Fruit fly (Drosophila melanogaster): ENCODE data around the gene CG44475.

Gene CG44475

DNA sequence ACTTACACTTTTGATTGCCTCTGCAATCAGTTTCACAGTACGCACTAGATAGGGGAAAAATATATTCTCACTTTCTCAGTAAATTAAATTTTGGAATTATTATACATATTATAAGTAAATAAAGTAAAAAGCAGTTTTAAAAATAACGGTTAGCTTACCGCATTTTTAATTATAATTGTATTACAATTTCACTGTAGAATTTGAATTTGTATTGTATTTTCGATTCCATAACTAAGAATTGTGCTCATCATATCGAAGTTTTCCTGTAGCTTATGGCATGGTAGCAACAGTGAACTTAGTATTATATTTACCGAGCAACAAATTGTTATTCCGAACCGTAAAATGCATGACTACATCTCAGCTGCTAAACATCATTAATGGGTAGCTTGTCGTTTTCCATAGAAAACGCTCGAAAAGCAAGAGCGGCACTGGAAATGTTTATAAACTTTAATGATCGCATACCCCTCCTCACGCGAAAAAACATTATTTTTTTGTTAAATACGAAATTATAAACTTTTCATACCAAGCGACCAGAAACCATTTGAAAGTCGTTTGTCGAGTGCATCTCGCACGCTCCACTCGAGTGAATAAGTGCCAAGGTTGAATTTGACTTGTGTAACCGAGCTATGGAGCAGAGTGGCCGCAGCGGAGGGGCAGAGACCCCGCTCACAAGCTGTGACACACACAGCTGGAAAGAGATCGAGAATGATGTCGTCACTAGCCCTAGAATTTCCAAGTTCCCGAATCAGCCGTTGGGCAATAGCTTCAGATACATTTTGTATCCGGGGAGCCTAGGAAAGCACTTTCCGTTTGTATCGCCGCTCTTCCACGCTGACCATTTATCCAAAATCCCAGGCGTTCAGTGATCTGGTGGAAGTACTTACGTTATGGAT lies 29.3 kb upstream of the CG44475 start (continued):
- TF ChIP-seq Dll (GFP tag; IDR thresholded peaks at IDR 0.05; ENCODE audit: partially characterized antibody) (no peak), Hr51 (GFP tag; optimal IDR thresholded peaks at IDR 0.05) (peak; percentile 26 to 98), Pdp1 (GFP tag; optimal IDR thresholded peaks at IDR 0.05) (peak; percentile 64 to 100), slp2 (GFP tag; optimal IDR thresholded peaks at IDR 0.05) (no peak), Rx (GFP tag; IDR thresholded peaks at IDR 0.05) (peak; percentile 71; the same call in 1 of the 2 replicates), CG15269 (tag; optimal IDR thresholded peaks at IDR 0.05) (peak; percentile 97), NFAT (GFP tag; IDR thresholded peaks at IDR 0.05) (no peak; the same call in none of the 2 replicates), CG7745 (tag; optimal IDR thresholded peaks at IDR 0.05) (peak; percentile 60), Trl (optimal IDR thresholded peaks at IDR 0.05) (peak in 1 of 2 experiments; percentile 50), Trl (GFP tag; optimal IDR thresholded peaks at IDR 0.05) (peak; percentile 26), dmrt11E (tag; optimal IDR thresholded peaks at IDR 0.05) (peak; percentile 95), CG18599 (GFP tag; optimal IDR thresholded peaks at IDR 0.05) (peak; percentile 91), p53 (GFP tag; optimal IDR thresholded peaks at IDR 0.05) (no peak), Sin3A (optimal IDR thresholded peaks at IDR 0.05) (no peak), fd102C (GFP tag; optimal IDR thresholded peaks at IDR 0.05) (no peak), pb (GFP tag; optimal IDR thresholded peaks at IDR 0.05) (no peak), Nf-YC (tag; optimal IDR thresholded peaks at IDR 0.05) (peak; percentile 89), tap (tag; optimal IDR thresholded peaks at IDR 0.05) (peak; percentile 93), psq (GFP tag; optimal IDR thresholded peaks at IDR 0.05) (peak; percentile 42), CG9932 (GFP tag; IDR thresholded peaks at IDR 0.05) (peak; percentile 87), Dip3 (GFP tag; optimal IDR thresholded peaks at IDR 0.05) (peak; percentile 23), disco-r (GFP tag; optimal IDR thresholded peaks at IDR 0.05) (peak; percentile 12), ara (GFP tag; IDR thresholded peaks at IDR 0.05) (peak; percentile 83), Asciz (GFP tag; optimal IDR thresholded peaks at IDR 0.05) (peak; percentile 85), ranshi (GFP tag; IDR thresholded peaks at IDR 0.05) (peak; percentile 89), CG12659 (GFP tag; optimal IDR thresholded peaks at IDR 0.05) (peak; percentile 98), CG8089 (GFP tag; optimal IDR thresholded peaks at IDR 0.05) (no peak)

DNA sequence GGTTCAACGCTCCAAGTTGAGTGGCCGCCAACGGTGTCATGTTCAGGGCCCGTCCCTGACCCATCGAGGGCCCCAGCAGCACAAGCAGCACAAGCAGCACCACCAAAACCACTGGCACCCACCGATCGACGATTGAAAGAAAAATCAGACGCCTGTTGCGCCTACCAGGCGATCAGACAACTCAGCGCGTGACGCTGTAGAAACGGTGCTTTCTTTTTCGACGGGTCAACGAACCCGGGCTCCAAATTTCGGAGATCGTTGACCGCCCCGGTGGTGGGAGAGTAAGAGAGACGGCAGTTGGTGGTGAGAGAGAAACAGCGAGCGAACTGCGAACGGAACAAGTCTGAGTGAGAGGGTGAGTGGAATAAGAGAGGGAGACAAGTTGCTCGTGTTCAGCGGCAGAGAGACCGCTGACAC lies 28.6 kb upstream of the CG44475 start:
- TF ChIP-seq CG12299 (tag; optimal IDR thresholded peaks at IDR 0.05) (no peak), cwo (GFP tag; optimal IDR thresholded peaks at IDR 0.05) (peak; percentile 95), z (GFP tag; IDR thresholded peaks at IDR 0.05) (peak; percentile 85; the same call in 2 of the 3 replicates), CG9876 (GFP tag; optimal IDR thresholded peaks at IDR 0.05) (no peak), zen2 (GFP tag; IDR thresholded peaks at IDR 0.05; ENCODE audit: partially characterized antibody) (peak; percentile 57; the same call in 1 of the 3 replicates), Med (GFP tag) (peak; percentile 47), pros (GFP tag; optimal IDR thresholded peaks at IDR 0.05) (peak; percentile 5), CG9797 (GFP tag; optimal IDR thresholded peaks at IDR 0.05) (no peak), CG12769 (tag; optimal IDR thresholded peaks at IDR 0.05) (peak; percentile 78), chinmo (GFP tag; IDR thresholded peaks at IDR 0.05; ENCODE audit: partially characterized antibody) (peak; percentile 100), Adf1 (GFP tag; IDR thresholded peaks at IDR 0.05) (peak; percentile 3; the same call in 1 of the 2 replicates), Opbp (GFP tag; IDR thresholded peaks at IDR 0.05; ENCODE audit: partially characterized antibody) (0 out of 3 replicates have a peak, but pooled peaks have one; percentile 44), CG10209 (GFP tag; optimal IDR thresholded peaks at IDR 0.05) (no peak), CG1832 (GFP tag; optimal IDR thresholded peaks at IDR 0.05) (peak; percentile 92), sug (tag; optimal IDR thresholded peaks at IDR 0.05) (peak; percentile 82), kni (GFP tag; optimal IDR thresholded peaks at IDR 0.05) (peak; percentile 92), MESR4 (GFP tag; optimal IDR thresholded peaks at IDR 0.05) (no peak), row (GFP tag; IDR thresholded peaks at IDR 0.05) (no peak), usp (GFP tag; optimal IDR thresholded peaks at IDR 0.05) (peak; percentile 28), Hr78 (GFP tag; optimal IDR thresholded peaks at IDR 0.05) (peak in 1 of 2 experiments; percentile 99), ase (GFP tag; IDR thresholded peaks at IDR 0.05) (no peak), ftz-f1 (GFP tag; optimal IDR thresholded peaks at IDR 0.05) (peak; percentile 100)

All from whole organism, embryonic.